Worm (Caenorhabditis elegans) whole organism, early embryonic: Measurements from ENCODE around the gene enu-3.2.

Experiments
- B0310.2 ChIP-seq: sonication (generic microtip); optimal IDR thresholded peaks from 2 replicates; lab custom pipeline; 2016; ENCODE audit warnings: mild to moderate bottlenecking, missing genetic modification characterization, missing compliant biosample characterization
- F13C5.2 ChIP-seq: sonication (generic microtip); optimal IDR thresholded peaks from 2 replicates; lab custom pipeline; 2017; ENCODE audit warnings: mild to moderate bottlenecking, missing genetic modification characterization, inconsistent platforms, missing compliant biosample characterization
- aly-1 ChIP-seq: sonication (generic microtip); optimal IDR thresholded peaks from 2 replicates; lab custom pipeline; 2016; ENCODE audit warnings: missing genetic modification characterization, missing compliant biosample characterization
- ama-1 ChIP-seq: fragments of 150-350 bp; optimal IDR thresholded peaks from 2 replicates; lab custom pipeline; 2014
- ceh-13 ChIP-seq: fragments of 200-800 bp; sonication (Bioruptor generic); optimal IDR thresholded peaks from 2 replicates; lab custom pipeline; 2018; ENCODE audit warnings: mild to moderate bottlenecking, missing genetic modification characterization, missing compliant biosample characterization
- ceh-36 ChIP-seq: sonication (generic microtip); optimal IDR thresholded peaks from 2 replicates; lab custom pipeline; 2016; ENCODE audit warnings: missing genetic modification characterization, inconsistent platforms, missing compliant biosample characterization
- ets-7 ChIP-seq: sonication (generic microtip); optimal IDR thresholded peaks from 2 replicates; lab custom pipeline; 2016; ENCODE audit warnings: missing genotype, missing genetic modification characterization, missing compliant biosample characterization
- flt-1 ChIP-seq: fragments of 200-800 bp; sonication (Bioruptor generic); IDR thresholded peaks from 2 replicates; pipeline ENCODE4 v1.3.6; 2022; ENCODE audit warnings: missing genetic modification characterization, missing compliant biosample characterization
- hmbx-1 ChIP-seq: sonication (generic microtip); optimal IDR thresholded peaks from 2 replicates; lab custom pipeline; 2016; ENCODE audit warnings: mild to moderate bottlenecking, missing genetic modification characterization, missing compliant biosample characterization
- hmg-4 ChIP-seq: fragments of 200-800 bp; sonication (Bioruptor generic); optimal IDR thresholded peaks from 2 replicates; lab custom pipeline; 2018; ENCODE audit warnings: mild to moderate bottlenecking, missing genetic modification characterization, missing compliant biosample characterization
- hnd-1 ChIP-seq: sonication (generic microtip); optimal IDR thresholded peaks from 2 replicates; lab custom pipeline; 2016; ENCODE audit warnings: missing genetic modification characterization, missing compliant biosample characterization
- pes-1 ChIP-seq: fragments of 200-800 bp; sonication (Bioruptor generic); IDR thresholded peaks from 2 replicates; pipeline ENCODE4 v1.3.6; 2022; ENCODE audit warnings: missing genetic modification reagents, missing genetic modification characterization, missing compliant biosample characterization
- scrt-1 ChIP-seq: fragments of 200-800 bp; sonication (Bioruptor generic); IDR thresholded peaks from 2 replicates; pipeline ENCODE4 v1.3.6; 2022; ENCODE audit warnings: missing genetic modification characterization, missing compliant biosample characterization
- sea-1 ChIP-seq: fragments of 200-800 bp; sonication (Bioruptor generic); conservative IDR thresholded peaks from 2 replicates; pipeline ENCODE4 v1.3.6; 2022; ENCODE audit warnings: missing genetic modification characterization, missing compliant biosample characterization
- tbx-37 ChIP-seq: fragments of 200-800 bp; sonication (Bioruptor generic); conservative IDR thresholded peaks from 2 replicates; pipeline ENCODE4 v1.3.6; 2022; ENCODE audit warnings: missing genetic modification reagents, missing genetic modification characterization, missing compliant biosample characterization
- tra-4 ChIP-seq: sonication (generic microtip); optimal IDR thresholded peaks from 2 replicates; lab custom pipeline; 2017; ENCODE audit warnings: missing genetic modification characterization, missing compliant biosample characterization

The enu-3.2 gene

ce11 chrIII:4739975-4740374, 45.1 kb downstream of the enu-3.2 start, which contains the start of gene ras-2:
Gene ras-2 (minus strand): TSS chrIII:4740075.
- TF ChIP-seq sea-1 (GFP tag; lab: Robert Waterston, UW): no peak
- no peak for TF ChIP-seq B0310.2 (tag; lab: Kevin White, UChicago)
- TF ChIP-seq pes-1: no peak
- TF ChIP-seq aly-1: no peak

ce11 chrIII:4735443-4735842, 49.6 kb downstream of the enu-3.2 start, which contains the start of gene F17C8.7:
Gene F17C8.7 (plus strand): TSS chrIII:4735743.
- no peak for TF ChIP-seq aly-1
- no peak for TF ChIP-seq ceh-36 (tag; lab: Kevin White, UChicago)
- no peak for TF ChIP-seq pes-1
- TF ChIP-seq tbx-37 (GFP tag; lab: Robert Waterston, UW): no peak
- TF ChIP-seq ama-1: no peak
- no peak for TF ChIP-seq scrt-1 (GFP tag; lab: Robert Waterston, UW)
- TF ChIP-seq B0310.2 (tag; lab: Kevin White, UChicago): no peak
- TF ChIP-seq hnd-1 (tag; lab: Kevin White, UChicago): no peak
- no peak for TF ChIP-seq tra-4 (tag; lab: Kevin White, UChicago)
- TF ChIP-seq hmbx-1 (tag; lab: Kevin White, UChicago): no peak
- no peak for TF ChIP-seq ets-7 (tag; lab: Kevin White, UChicago)
- no peak for TF ChIP-seq F13C5.2 (tag; lab: Kevin White, UChicago)
- no peak for TF ChIP-seq sea-1 (GFP tag; lab: Robert Waterston, UW)
- no peak for TF ChIP-seq hmg-4 (GFP tag; lab: Kevin White, UChicago)

ce11 chrIII:4734056-4734455, 51.0 kb downstream of the enu-3.2 start, which contains the start of gene F17C8.9:
Gene F17C8.9 (plus strand): TSS chrIII:4734356.
- no peak for TF ChIP-seq hmg-4 (GFP tag; lab: Kevin White, UChicago)
- TF ChIP-seq sea-1 (GFP tag; lab: Robert Waterston, UW): no peak
- no peak for TF ChIP-seq ceh-13 (GFP tag; lab: Kevin White, UChicago)
- no peak for TF ChIP-seq ceh-36 (tag; lab: Kevin White, UChicago)
- no peak for TF ChIP-seq B0310.2 (tag; lab: Kevin White, UChicago)
- TF ChIP-seq ama-1: no peak
- no peak for TF ChIP-seq aly-1
- TF ChIP-seq F13C5.2 (tag; lab: Kevin White, UChicago): no peak
- no peak for TF ChIP-seq pes-1
- TF ChIP-seq flt-1 (GFP tag; lab: Robert Waterston, UW): no peak
- TF ChIP-seq ets-7 (tag; lab: Kevin White, UChicago): no peak
